Worm (Caenorhabditis elegans): ENCODE measurements around the gene F19B10.4.

The F19B10.4 gene

DNA sequence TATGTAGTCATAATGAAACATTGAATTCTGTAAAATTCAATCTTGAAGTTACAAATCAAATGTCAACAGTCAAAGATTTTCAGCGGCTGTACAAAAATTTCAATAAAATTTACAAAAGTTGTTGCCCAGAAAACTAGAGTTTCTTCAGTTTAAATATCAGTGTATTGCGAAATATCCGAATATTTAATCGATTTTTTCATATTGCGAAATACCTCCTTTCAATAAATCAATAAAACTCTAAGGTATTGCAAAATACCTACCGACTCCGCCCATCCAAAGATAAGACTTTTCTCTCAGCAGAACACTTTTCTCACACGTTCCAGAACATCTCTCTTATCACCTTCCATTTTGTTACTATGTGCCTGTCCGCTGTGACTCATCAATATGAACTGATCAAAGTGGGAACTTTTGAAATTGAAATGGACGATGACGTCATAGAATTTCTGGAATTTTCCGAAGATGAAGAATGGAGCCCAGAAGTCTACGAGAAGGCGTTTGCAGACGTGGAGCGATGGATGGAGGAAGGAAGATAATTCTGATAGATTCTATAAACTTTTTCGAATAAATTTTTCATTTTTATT lies 24.7 kb downstream of the F19B10.4 start:
- TF ChIP-seq lsy-27 (tag; optimal IDR thresholded peaks at IDR 0.05; ENCODE audit: borderline replicate concordance, insufficient read depth) (no peak), atf-7 (tag; optimal IDR thresholded peaks at IDR 0.05) (peak; percentile 64), cebp-1 (GFP tag; IDR thresholded peaks at IDR 0.05) (peak; percentile 95), cebp-1 (tag; optimal IDR thresholded peaks at IDR 0.05) (peak; percentile 99), ccch-3 (GFP tag; optimal IDR thresholded peaks at IDR 0.05) (no peak), ZK185.1 (tag; optimal IDR thresholded peaks at IDR 0.05; ENCODE audit: poor library complexity, severe bottlenecking) (no peak), nfyb-1 (GFP tag; IDR thresholded peaks at IDR 0.05) (0 out of 2 replicates have a peak, but pooled peaks have one; percentile 55), let-607 (tag; optimal IDR thresholded peaks at IDR 0.05) (no peak), nhr-80 (tag; optimal IDR thresholded peaks at IDR 0.05) (peak; percentile 4), ztf-28 (GFP tag; IDR thresholded peaks at IDR 0.05) (no peak), ceh-100 (GFP tag; IDR thresholded peaks at IDR 0.05) (no peak), B0019.2 (GFP tag; conservative IDR thresholded peaks at IDR 0.05) (no peak), ama-1 (optimal IDR thresholded peaks at IDR 0.05) (no peak), ama-1 (GFP tag; optimal IDR thresholded peaks at IDR 0.05) (no peak), lir-1 (GFP tag; conservative IDR thresholded peaks at IDR 0.05) (no peak), ets-4 (GFP tag; optimal IDR thresholded peaks at IDR 0.05) (no peak)

DNA sequence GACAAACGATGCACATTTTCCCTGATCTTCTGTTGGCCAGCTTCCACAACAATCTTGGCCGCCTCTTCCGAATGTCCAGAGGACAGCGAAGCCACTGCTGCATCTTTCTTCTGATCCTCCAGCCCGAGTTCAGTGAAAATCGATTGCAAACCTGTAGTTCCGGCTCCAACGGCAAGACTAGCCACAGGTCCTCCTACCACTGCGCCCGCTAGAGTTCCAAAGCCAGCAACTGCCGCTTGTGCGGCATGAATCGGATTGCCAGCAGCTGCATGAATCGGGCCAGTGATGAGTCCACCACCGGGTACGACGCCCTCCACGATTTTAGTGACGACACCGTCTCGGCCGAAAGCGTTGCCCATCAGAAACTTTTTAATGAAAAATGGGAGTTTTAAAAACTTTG lies 28.5 kb downstream of the F19B10.4 start, which contains the start of gene ifas-1:
Gene ifas-1, minus strand, starts transcription at position 387 of the 400 bp plus-strand sequence.
- TF ChIP-seq lsl-1 (GFP tag; optimal IDR thresholded peaks at IDR 0.05) (no peak), F37B4.10 (GFP tag; IDR thresholded peaks at IDR 0.05) (no peak), K11D2.4 (GFP tag; IDR thresholded peaks at IDR 0.05) (0 out of 2 replicates have a peak, but pooled peaks have one; percentile 30), ceh-27 (GFP tag; optimal IDR thresholded peaks at IDR 0.05) (no peak), sptf-2 (GFP tag; optimal IDR thresholded peaks at IDR 0.05) (no peak), dpff-1 (tag; optimal IDR thresholded peaks at IDR 0.05) (no peak), akir-1 (GFP tag; optimal IDR thresholded peaks at IDR 0.05) (no peak), fkh-3 (tag; optimal IDR thresholded peaks at IDR 0.05) (no peak), egrh-3 (GFP tag; IDR thresholded peaks at IDR 0.05) (peak; percentile 27; the same call in 1 of the 2 replicates), rcor-1 (GFP tag; IDR thresholded peaks at IDR 0.05) (no peak), F10E7.11 (tag; optimal IDR thresholded peaks at IDR 0.05) (no peak), attf-3 (GFP tag; conservative IDR thresholded peaks at IDR 0.05) (no peak), F52B5.7 (tag; optimal IDR thresholded peaks at IDR 0.05) (no peak), ets-4 (GFP tag; optimal IDR thresholded peaks at IDR 0.05) (no peak), snpc-3.4 (tag; optimal IDR thresholded peaks at IDR 0.05) (no peak), athp-1 (tag; optimal IDR thresholded peaks at IDR 0.05) (no peak), tbx-9 (tag; optimal IDR thresholded peaks at IDR 0.05; ENCODE audit: borderline replicate concordance) (no peak), ceh-58 (GFP tag; IDR thresholded peaks at IDR 0.05) (0 out of 2 replicates have a peak, but pooled peaks have one; percentile 21), nhr-120 (GFP tag; IDR thresholded peaks at IDR 0.05) (no peak), F23B12.7 (tag; optimal IDR thresholded peaks at IDR 0.05; ENCODE audit: insufficient read depth) (no peak), bed-2 (GFP tag; IDR thresholded peaks at IDR 0.05) (no peak), hmg-20 (GFP tag; IDR thresholded peaks at IDR 0.05) (no peak), zfh-2 (GFP tag; conservative IDR thresholded peaks at IDR 0.05) (peak; percentile 73), zim-3 (tag; optimal IDR thresholded peaks at IDR 0.05) (no peak), efl-1 (GFP tag; optimal IDR thresholded peaks at IDR 0.05) (no peak), let-526 (GFP tag; IDR thresholded peaks at IDR 0.05) (no peak), repo-1 (tag; optimal IDR thresholded peaks at IDR 0.05) (no peak)
